Worm (Caenorhabditis elegans): ENCODE measurements around the gene htz-1.

The htz-1 gene

ce11 chrIV:4449439-4449838, 3.4 kb downstream of the htz-1 start, which contains the start of gene R08C7.12:
TSS of gene R08C7.12 (plus strand) at chrIV:4449739.
- TF ChIP-seq T22C8.4 (GFP tag; IDR thresholded peaks at IDR 0.05): no peak
- TF ChIP-seq tab-1 (GFP tag; IDR thresholded peaks at IDR 0.05): no peak
- TF ChIP-seq klf-2 (GFP tag; conservative IDR thresholded peaks at IDR 0.05): no peak
- TF ChIP-seq ztf-29 (GFP tag; IDR thresholded peaks at IDR 0.05): no peak
- no peak for TF ChIP-seq ref-1 (GFP tag; conservative IDR thresholded peaks at IDR 0.05)
- no peak for TF ChIP-seq flt-1 (GFP tag; IDR thresholded peaks at IDR 0.05)
- TF ChIP-seq cog-1 (tag; optimal IDR thresholded peaks at IDR 0.05): no peak

ce11 chrIV:4449843-4450242, 3.8 kb downstream of the htz-1 start:
- TF ChIP-seq cog-1 (tag; optimal IDR thresholded peaks at IDR 0.05) (no peak), T22C8.4 (GFP tag; IDR thresholded peaks at IDR 0.05) (no peak), ref-1 (GFP tag; conservative IDR thresholded peaks at IDR 0.05) (no peak), ztf-23 (GFP tag; IDR thresholded peaks at IDR 0.05) (no peak), tab-1 (GFP tag; IDR thresholded peaks at IDR 0.05) (no peak), flt-1 (GFP tag; IDR thresholded peaks at IDR 0.05) (no peak), klf-2 (GFP tag; conservative IDR thresholded peaks at IDR 0.05) (no peak), med-1 (GFP tag; optimal IDR thresholded peaks at IDR 0.05; ENCODE audit: insufficient read depth) (no peak)

- TF ChIP-seq tab-1 (GFP tag; IDR thresholded peaks at IDR 0.05) (no peak), ztf-29 (GFP tag; IDR thresholded peaks at IDR 0.05) (no peak), ref-1 (GFP tag; conservative IDR thresholded peaks at IDR 0.05) (no peak), T22C8.4 (GFP tag; IDR thresholded peaks at IDR 0.05) (no peak), klf-2 (GFP tag; conservative IDR thresholded peaks at IDR 0.05) (no peak), cog-1 (tag; optimal IDR thresholded peaks at IDR 0.05) (no peak), med-1 (GFP tag; optimal IDR thresholded peaks at IDR 0.05; ENCODE audit: insufficient read depth) (no peak), ztf-23 (GFP tag; IDR thresholded peaks at IDR 0.05) (no peak), flt-1 (GFP tag; IDR thresholded peaks at IDR 0.05) (no peak)
Observed at ce11 chrIV:4451576-4451975, 5.6 kb downstream of the htz-1 start, which contains the start of gene R08C7.1. TSS of gene R08C7.1 (plus strand) at chrIV:4451876.

- TF ChIP-seq flt-1 (GFP tag; IDR thresholded peaks at IDR 0.05) (0 out of 2 replicates have a peak, but pooled peaks have one; percentile 13), med-1 (GFP tag; optimal IDR thresholded peaks at IDR 0.05; ENCODE audit: insufficient read depth) (no peak), klf-2 (GFP tag; conservative IDR thresholded peaks at IDR 0.05) (0 out of 2 replicates have a peak, but pooled peaks have one; percentile 42), cog-1 (tag; optimal IDR thresholded peaks at IDR 0.05) (peak; percentile 19), ztf-23 (GFP tag; IDR thresholded peaks at IDR 0.05) (no peak), T22C8.4 (GFP tag; IDR thresholded peaks at IDR 0.05) (no peak), ztf-29 (GFP tag; IDR thresholded peaks at IDR 0.05) (no peak)
Observed at ce11 chrIV:4454330-4455173, 8.5 kb downstream of the htz-1 start, which contains the start of gene R08C7.11. TSS of gene R08C7.11 (minus strand) at chrIV:4454937.

ce11 chrIV:4456658-4457057, 10.6 kb downstream of the htz-1 start:
- TF ChIP-seq ref-1 (GFP tag; conservative IDR thresholded peaks at IDR 0.05) (no peak), flt-1 (GFP tag; IDR thresholded peaks at IDR 0.05) (no peak), tab-1 (GFP tag; IDR thresholded peaks at IDR 0.05) (no peak), cog-1 (tag; optimal IDR thresholded peaks at IDR 0.05) (no peak), klf-2 (GFP tag; conservative IDR thresholded peaks at IDR 0.05) (no peak), ztf-23 (GFP tag; IDR thresholded peaks at IDR 0.05) (no peak), ztf-29 (GFP tag; IDR thresholded peaks at IDR 0.05) (no peak), med-1 (GFP tag; optimal IDR thresholded peaks at IDR 0.05; ENCODE audit: insufficient read depth) (no peak), T22C8.4 (GFP tag; IDR thresholded peaks at IDR 0.05) (no peak)

- no peak for TF ChIP-seq flt-1 (GFP tag; IDR thresholded peaks at IDR 0.05)
- no peak for TF ChIP-seq T22C8.4 (GFP tag; IDR thresholded peaks at IDR 0.05)
- no peak for TF ChIP-seq ztf-29 (GFP tag; IDR thresholded peaks at IDR 0.05)
- no peak for TF ChIP-seq ref-1 (GFP tag; conservative IDR thresholded peaks at IDR 0.05)
- TF ChIP-seq cog-1 (tag; optimal IDR thresholded peaks at IDR 0.05): no peak
- no peak for TF ChIP-seq tab-1 (GFP tag; IDR thresholded peaks at IDR 0.05)
- no peak for TF ChIP-seq ztf-23 (GFP tag; IDR thresholded peaks at IDR 0.05)
- no peak for TF ChIP-seq klf-2 (GFP tag; conservative IDR thresholded peaks at IDR 0.05)
- TF ChIP-seq med-1 (GFP tag; optimal IDR thresholded peaks at IDR 0.05; ENCODE audit: insufficient read depth): no peak
Observed at ce11 chrIV:4459342-4459741, 13.3 kb downstream of the htz-1 start.

- TF ChIP-seq flt-1 (GFP tag; IDR thresholded peaks at IDR 0.05): no peak
- TF ChIP-seq ref-1 (GFP tag; conservative IDR thresholded peaks at IDR 0.05): no peak
- TF ChIP-seq tab-1 (GFP tag; IDR thresholded peaks at IDR 0.05): no peak
- no peak for TF ChIP-seq ztf-29 (GFP tag; IDR thresholded peaks at IDR 0.05)
- no peak for TF ChIP-seq med-1 (GFP tag; optimal IDR thresholded peaks at IDR 0.05; ENCODE audit: insufficient read depth)
- TF ChIP-seq T22C8.4 (GFP tag; IDR thresholded peaks at IDR 0.05): no peak
- TF ChIP-seq cog-1 (tag; optimal IDR thresholded peaks at IDR 0.05): no peak
- no peak for TF ChIP-seq ztf-23 (GFP tag; IDR thresholded peaks at IDR 0.05)
- no peak for TF ChIP-seq klf-2 (GFP tag; conservative IDR thresholded peaks at IDR 0.05)
Observed at ce11 chrIV:4463132-4463531, 17.1 kb downstream of the htz-1 start, which contains the start of gene M01H9.2. TSS of gene M01H9.2 (minus strand) at chrIV:4463232.

ce11 chrIV:4465184-4465583, 19.2 kb downstream of the htz-1 start, which contains the start of gene M01H9.5:
TSS of gene M01H9.5 (plus strand) at chrIV:4465484.
- TF ChIP-seq ztf-23 (GFP tag; IDR thresholded peaks at IDR 0.05): no peak
- no peak for TF ChIP-seq klf-2 (GFP tag; conservative IDR thresholded peaks at IDR 0.05)
- TF ChIP-seq tab-1 (GFP tag; IDR thresholded peaks at IDR 0.05): no peak
- no peak for TF ChIP-seq cog-1 (tag; optimal IDR thresholded peaks at IDR 0.05)
- TF ChIP-seq ref-1 (GFP tag; conservative IDR thresholded peaks at IDR 0.05): no peak
- no peak for TF ChIP-seq T22C8.4 (GFP tag; IDR thresholded peaks at IDR 0.05)
- TF ChIP-seq med-1 (GFP tag; optimal IDR thresholded peaks at IDR 0.05; ENCODE audit: insufficient read depth): no peak
- no peak for TF ChIP-seq ztf-29 (GFP tag; IDR thresholded peaks at IDR 0.05)
- TF ChIP-seq flt-1 (GFP tag; IDR thresholded peaks at IDR 0.05): no peak

ce11 chrIV:4468046-4468727, 22.2 kb downstream of the htz-1 start:
- TF ChIP-seq ztf-29 (GFP tag; IDR thresholded peaks at IDR 0.05) (0 out of 2 replicates have a peak, but pooled peaks have one; percentile 17), cog-1 (tag; optimal IDR thresholded peaks at IDR 0.05) (no peak), klf-2 (GFP tag; conservative IDR thresholded peaks at IDR 0.05) (no peak), med-1 (GFP tag; optimal IDR thresholded peaks at IDR 0.05; ENCODE audit: insufficient read depth) (no peak)
